Fruit fly (Drosophila melanogaster) whole organism, pupa: Measurements from ENCODE around the gene BCAS2.
"Not testable (repeated sequence)": the region's sequence is repeated elsewhere in the genome, so short reads cannot be mapped to it uniquely, and the experiment has no call there.

Experiments used
- CG15710 ChIP-seq: fragments of 200-800 bp; sonication (Bioruptor generic); optimal IDR thresholded peaks from 2 replicates; lab custom pipeline; 2018; ENCODE audit warnings: missing biosample characterization, mild to moderate bottlenecking, missing genetic modification characterization, moderate library complexity
- CG8159 ChIP-seq: fragments of 200-800 bp; sonication (Bioruptor generic); optimal IDR thresholded peaks from 3 replicates; lab custom pipeline; 2018; ENCODE audit warnings: missing biosample characterization, mild to moderate bottlenecking, missing genetic modification characterization, moderate library complexity
- Pif1B ChIP-seq: fragments of 200-800 bp; sonication (Bioruptor generic); optimal IDR thresholded peaks from 3 replicates; lab custom pipeline; 2016; ENCODE audit warnings: missing biosample characterization, missing genetic modification characterization

DNA sequence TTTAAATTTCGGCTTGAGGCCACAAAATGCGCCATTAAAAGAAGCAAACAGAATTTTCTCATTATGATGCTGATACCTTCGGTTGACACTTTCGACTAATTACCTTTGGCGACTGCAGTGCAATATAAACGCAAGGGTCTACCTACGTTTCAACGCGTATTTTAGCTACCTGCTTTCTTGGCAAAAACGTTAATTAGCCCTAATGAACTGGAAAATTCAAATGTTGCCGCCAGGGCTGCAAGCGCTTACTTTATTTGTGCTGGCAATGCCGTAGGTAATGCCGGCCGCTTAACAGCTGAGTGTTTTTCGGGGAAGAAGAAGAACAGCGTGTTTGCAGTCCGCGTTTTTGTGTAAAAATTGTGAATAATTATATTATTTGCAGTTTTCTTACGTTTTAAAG is 38.3 kb upstream of the BCAS2 start, which contains the start of gene CG31253:
- not testable (repeated sequence) for TF ChIP-seq CG15710 (tag; lab: Kevin White, UChicago); Pif1B; CG8159 (tag; lab: Kevin White, UChicago)
